Worm (Caenorhabditis elegans) whole organism, L4/young adult: Measurements from ENCODE around the gene srt-22.

ENCODE experiments used
- dao-5 ChIP-seq: sonication (generic microtip); optimal IDR thresholded peaks from 2 replicates; lab custom pipeline; 2016; ENCODE audit warnings: missing genotype, missing genetic modification characterization, moderate library complexity, missing compliant biosample characterization
- him-1 ChIP-seq: sonication (generic microtip); optimal IDR thresholded peaks from 2 replicates; lab custom pipeline; 2016; ENCODE audit warnings: missing genotype, missing genetic modification reagents, missing genetic modification characterization, missing compliant biosample characterization

- no peak for TF ChIP-seq him-1
- TF ChIP-seq dao-5: no peak
Observed at ce11 chrV:15281279-15281949, 34.3 kb downstream of the srt-22 start, which contains the start of the genes srw-19 and srx-51.
